Worm (Caenorhabditis elegans) whole organism, mixed stage, embryonic: ENCODE measurements around the gene F21A3.11.

ENCODE experiments used
- M03D4.4 ChIP-seq: sonication (generic microtip); optimal IDR thresholded peaks from 2 replicates; lab custom pipeline; 2017; ENCODE audit warnings: mild to moderate bottlenecking, missing genetic modification characterization, missing compliant biosample characterization
- ces-1 ChIP-seq: fragments of 150-350 bp; optimal IDR thresholded peaks from 2 replicates; lab custom pipeline; 2014; ENCODE audit warnings: missing biosample characterization, missing genetic modification reagents, missing genetic modification characterization
- elt-3 ChIP-seq: fragments of 150-350 bp; optimal IDR thresholded peaks from 2 replicates; lab custom pipeline; 2014; ENCODE audit warnings: missing biosample characterization, missing genetic modification characterization
- lin-13 ChIP-seq: fragments of 150-350 bp; optimal IDR thresholded peaks from 2 replicates; lab custom pipeline; 2014; ENCODE audit warnings: missing biosample characterization, missing genetic modification characterization
- lsy-2 ChIP-seq: fragments of 150-350 bp; optimal IDR thresholded peaks from 2 replicates; lab custom pipeline; 2014; ENCODE audit warnings: missing biosample characterization, missing genetic modification characterization
- mab-5 ChIP-seq: fragments of 150-350 bp; optimal IDR thresholded peaks from 2 replicates; lab custom pipeline; 2014; ENCODE audit warnings: missing biosample characterization, missing genetic modification characterization
- mep-1 ChIP-seq: fragments of 150-350 bp; optimal IDR thresholded peaks from 2 replicates; lab custom pipeline; 2017; ENCODE audit warnings: missing biosample characterization, missing genetic modification reagents, missing genetic modification characterization, inconsistent platforms
- nhr-2 ChIP-seq: fragments of 150-350 bp; optimal IDR thresholded peaks from 2 replicates; lab custom pipeline; 2014; ENCODE audit warnings: missing biosample characterization, missing genetic modification characterization
- nhr-237 ChIP-seq: fragments of 150-350 bp; optimal IDR thresholded peaks from 2 replicates; lab custom pipeline; 2014; ENCODE audit warnings: missing biosample characterization, missing genetic modification characterization
- nhr-28 ChIP-seq: fragments of 150-350 bp; optimal IDR thresholded peaks from 2 replicates; lab custom pipeline; 2014; ENCODE audit warnings: missing biosample characterization, missing genetic modification characterization
- snpc-4 ChIP-seq: fragments of 150-350 bp; optimal IDR thresholded peaks from 2 replicates; lab custom pipeline; 2014; ENCODE audit warnings: missing biosample characterization, missing genetic modification characterization
- sptf-1 ChIP-seq: sonication (generic microtip); optimal IDR thresholded peaks from 2 replicates; lab custom pipeline; 2017; ENCODE audit warnings: mild to moderate bottlenecking, missing genetic modification characterization, moderate library complexity, missing compliant biosample characterization
- unc-62 ChIP-seq: fragments of 150-350 bp; optimal IDR thresholded peaks from 2 replicates; lab custom pipeline; 2014; ENCODE audit warnings: missing biosample characterization, missing genetic modification reagents, missing genetic modification characterization
- ztf-11 ChIP-seq: fragments of 150-350 bp; optimal IDR thresholded peaks from 2 replicates; lab custom pipeline; 2014; ENCODE audit warnings: missing biosample characterization, missing genetic modification characterization

DNA sequence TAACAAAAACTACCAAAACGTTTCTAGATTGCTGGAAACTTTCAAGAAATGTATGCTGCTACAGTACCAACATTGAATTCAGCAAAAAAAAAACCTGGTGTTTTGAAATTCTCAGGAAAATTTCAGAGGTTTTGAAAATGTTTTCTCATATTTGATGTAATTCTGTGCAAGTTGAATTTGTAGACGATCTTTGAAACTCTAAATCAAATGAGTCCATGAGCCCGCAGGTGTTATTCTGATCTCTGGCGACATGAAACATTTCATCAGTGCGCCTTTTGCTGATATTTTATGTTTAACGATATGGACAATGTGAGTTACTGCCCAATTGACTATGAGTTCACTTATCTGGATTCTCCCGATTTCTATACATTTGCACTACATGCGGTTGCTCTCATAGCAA lies 39.3 kb downstream of the F21A3.11 start, which contains the start of gene srh-218:
- TF ChIP-seq nhr-237 (no peak), ztf-11 (tag; lab: Kevin White, UChicago) (no peak), mab-5 (tag; lab: Kevin White, UChicago) (no peak), ces-1 (GFP tag; lab: Kevin White, UChicago) (no peak), M03D4.4 (no peak), sptf-1 (tag; lab: Kevin White, UChicago) (no peak), unc-62 (GFP tag; lab: Kevin White, UChicago) (no peak), snpc-4 (tag; lab: Kevin White, UChicago) (no peak), nhr-28 (tag; lab: Kevin White, UChicago) (no peak), lsy-2 (tag; lab: Kevin White, UChicago) (no peak), elt-3 (tag; lab: Kevin White, UChicago) (no peak), lin-13 (no peak), nhr-2 (no peak), mep-1 (tag; lab: Kevin White, UChicago) (no peak)
